Worm (Caenorhabditis elegans): ENCODE data around the gene mdt-28.

DNA sequence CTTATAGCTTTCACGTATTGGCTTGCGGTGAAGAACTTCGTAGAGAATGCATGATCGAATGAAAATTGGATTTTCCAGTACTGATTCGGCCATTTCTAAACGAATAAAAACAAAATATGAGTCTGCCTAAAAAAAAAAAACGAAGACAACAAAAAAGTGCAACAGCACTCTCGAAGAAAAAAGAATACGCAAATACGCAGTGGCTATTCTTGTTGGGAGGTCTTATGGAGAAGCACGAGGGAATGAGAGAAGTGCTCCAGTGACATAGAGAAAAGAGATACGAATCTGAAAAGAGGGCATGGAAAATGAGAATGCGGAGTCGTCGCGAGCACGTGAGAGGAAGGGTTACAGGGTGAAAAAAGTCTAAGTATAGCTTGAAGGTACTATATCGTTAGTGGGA, 27.0 kb upstream of the mdt-28 start, which contains the start of gene fbxa-152:
- TF ChIP-seq fos-1 (tag; optimal IDR thresholded peaks at IDR 0.05) (no peak), dpl-1 (GFP tag; optimal IDR thresholded peaks at IDR 0.05) (no peak), nhr-76 (tag; optimal IDR thresholded peaks at IDR 0.05) (no peak)

Measured in whole organism, L1 larva.